Fruit fly (Drosophila melanogaster) whole organism, embryonic: Measurements from ENCODE around the gene Actbeta.

Experiments
- Bdp1 ChIP-seq: fragments of 200-800 bp; sonication (Bioruptor generic); optimal IDR thresholded peaks from 3 replicates; lab custom pipeline; 2016; ENCODE audit warnings: missing biosample characterization, missing genetic modification characterization
- CG10147 ChIP-seq: fragments of 200-800 bp; sonication (Bioruptor generic); optimal IDR thresholded peaks from 2 replicates; lab custom pipeline; 2019; ENCODE audit warnings: missing biosample characterization, mild to moderate bottlenecking, missing genetic modification characterization, moderate library complexity
- CG10321 ChIP-seq: fragments of 200-800 bp; sonication (Bioruptor generic); IDR thresholded peaks from 2 replicates; pipeline ENCODE4 v1.3.6; 2022; ENCODE audit warnings: missing biosample characterization, missing genetic modification characterization
- CG10959 ChIP-seq: fragments of 200-800 bp; sonication (Bioruptor generic); IDR thresholded peaks from 2 replicates; pipeline ENCODE4 v1.3.6; 2022; ENCODE audit warnings: missing biosample characterization, missing genetic modification characterization
- CG1233 ChIP-seq: fragments of 200-800 bp; sonication (Bioruptor generic); optimal IDR thresholded peaks from 4 replicates; lab custom pipeline; 2018; ENCODE audit warnings: missing biosample characterization, mild to moderate bottlenecking, missing genetic modification characterization
- CG13624 ChIP-seq: fragments of 200-800 bp; sonication (Bioruptor generic); optimal IDR thresholded peaks from 2 replicates; lab custom pipeline; 2016; ENCODE audit warnings: missing biosample characterization, missing genetic modification characterization
- CG13775 ChIP-seq: fragments of 200-800 bp; sonication (Bioruptor generic); optimal IDR thresholded peaks from 3 replicates; lab custom pipeline; 2017; ENCODE audit warnings: missing biosample characterization, mild to moderate bottlenecking, missing genetic modification characterization
- CG1792 ChIP-seq: fragments of 200-800 bp; sonication (Bioruptor generic); optimal IDR thresholded peaks from 2 replicates; lab custom pipeline; 2016; ENCODE audit warnings: missing biosample characterization, missing genetic modification characterization
- CG18262 ChIP-seq: fragments of 200-800 bp; optimal IDR thresholded peaks from 3 replicates; lab custom pipeline; 2019; ENCODE audit warnings: missing biosample characterization, mild to moderate bottlenecking, missing genetic modification characterization, moderate library complexity
- CG18476 ChIP-seq: fragments of 200-800 bp; sonication (Bioruptor generic); optimal IDR thresholded peaks from 2 replicates; lab custom pipeline; 2016; ENCODE audit warnings: missing biosample characterization, mild to moderate bottlenecking, missing genetic modification characterization
- CG2875 ChIP-seq: fragments of 200-800 bp; sonication (Bioruptor generic); optimal IDR thresholded peaks from 2 replicates; lab custom pipeline; 2017; ENCODE audit warnings: missing biosample characterization, mild to moderate bottlenecking, missing genetic modification characterization, missing genetic modification reagents
- CG32767 ChIP-seq: fragments of 200-800 bp; sonication (Bioruptor generic); IDR thresholded peaks from 2 replicates; pipeline ENCODE4 v1.3.6; 2022; ENCODE audit warnings: missing biosample characterization, missing genetic modification characterization
- CG3281 ChIP-seq: fragments of 200-800 bp; sonication (Bioruptor generic); optimal IDR thresholded peaks from 3 replicates; lab custom pipeline; 2017; ENCODE audit warnings: missing biosample characterization, mild to moderate bottlenecking, missing genetic modification characterization
- CG4360 ChIP-seq: fragments of 200-800 bp; sonication (Bioruptor generic); IDR thresholded peaks from 2 replicates; pipeline ENCODE4 v1.3.6; 2022; ENCODE audit warnings: missing biosample characterization, missing genetic modification characterization
- CG4820 ChIP-seq: fragments of 200-800 bp; sonication (Bioruptor generic); optimal IDR thresholded peaks from 3 replicates; lab custom pipeline; 2016; ENCODE audit warnings: missing biosample characterization, missing genetic modification characterization
- CG4854 ChIP-seq: fragments of 200-800 bp; sonication (Bioruptor generic); optimal IDR thresholded peaks from 2 replicates; lab custom pipeline; 2016; ENCODE audit warnings: missing biosample characterization, missing genetic modification characterization, inconsistent platforms
- CG5953 ChIP-seq: fragments of 200-800 bp; sonication (Bioruptor generic); IDR thresholded peaks from 2 replicates; pipeline ENCODE4 v1.3.6; 2022; ENCODE audit warnings: missing biosample characterization, missing genetic modification characterization
- CG6791 ChIP-seq: fragments of 200-800 bp; sonication (Bioruptor generic); IDR thresholded peaks from 3 replicates; pipeline ENCODE4 v1.3.6; 2022; ENCODE audit warnings: missing biosample characterization, missing genetic modification characterization; ENCODE audit not compliant: partially characterized antibody
- CG6813 ChIP-seq: fragments of 200-800 bp; sonication (Bioruptor generic); optimal IDR thresholded peaks from 2 replicates; lab custom pipeline; 2017; ENCODE audit warnings: missing biosample characterization, missing genetic modification characterization, mild to moderate bottlenecking, moderate library complexity, missing genetic modification reagents
- CG8281 ChIP-seq: fragments of 200-800 bp; sonication (Bioruptor generic); optimal IDR thresholded peaks from 2 replicates; lab custom pipeline; 2018; ENCODE audit warnings: missing biosample characterization, mild to moderate bottlenecking, missing genetic modification characterization, moderate library complexity
- CG8944 ChIP-seq: fragments of 200-800 bp; sonication (Bioruptor generic); optimal IDR thresholded peaks from 3 replicates; lab custom pipeline; 2016; ENCODE audit warnings: missing biosample characterization, missing genetic modification characterization
- Dfd ChIP-seq, 2 experiments: fragments of >200 bp; optimal IDR thresholded peaks; 2 replicates each; lab custom pipeline; 2017; ENCODE audit warnings: missing biosample characterization in 2 of 2, missing genetic modification characterization in 2 of 2
- ERR ChIP-seq: fragments of 200-800 bp; sonication (Bioruptor generic); optimal IDR thresholded peaks from 2 replicates; lab custom pipeline; 2016; ENCODE audit warnings: missing biosample characterization, missing genetic modification characterization
- Ets97D ChIP-seq: fragments of 200-800 bp; sonication (Bioruptor generic); optimal IDR thresholded peaks from 3 replicates; lab custom pipeline; 2016; ENCODE audit warnings: missing biosample characterization, missing genetic modification characterization
- Gsc ChIP-seq: fragments of 200-800 bp; sonication (Bioruptor generic); IDR thresholded peaks from 2 replicates; pipeline ENCODE4 v1.3.6; 2022; ENCODE audit warnings: missing biosample characterization, missing genetic modification characterization
- Gug ChIP-seq: fragments of 200-800 bp; sonication (Bioruptor generic); IDR thresholded peaks from 4 replicates; pipeline ENCODE4 v1.3.6; 2022; ENCODE audit warnings: missing biosample characterization, missing genetic modification characterization
- HLHmδ ChIP-seq: fragments of 200-800 bp; sonication (Bioruptor generic); optimal IDR thresholded peaks from 2 replicates; lab custom pipeline; 2018; ENCODE audit warnings: missing biosample characterization, mild to moderate bottlenecking, missing genetic modification characterization, moderate library complexity
- Lim3 ChIP-seq: fragments of 200-800 bp; sonication (Bioruptor generic); IDR thresholded peaks from 2 replicates; pipeline ENCODE4 v1.3.6; 2022; ENCODE audit warnings: missing biosample characterization, missing genetic modification characterization
- Stat92E ChIP-seq, 3 experiments: fragments of >200 bp in 2 of 3; fragments of 200-800 bp in 1 of 3; sonication (Bioruptor generic) in 1 of 3; optimal IDR thresholded peaks; 2 replicates each; lab custom pipeline; 2017 to 2019; ENCODE audit warnings: missing biosample characterization in 3 of 3, missing genetic modification characterization in 3 of 3, mild to moderate bottlenecking in 1 of 3, moderate library complexity in 1 of 3
- TFAM ChIP-seq: fragments of 200-800 bp; sonication (Bioruptor generic); optimal IDR thresholded peaks from 2 replicates; lab custom pipeline; 2017; ENCODE audit warnings: missing biosample characterization, missing genetic modification characterization, inconsistent platforms
- YL-1 ChIP-seq: fragments of 200-800 bp; sonication (Bioruptor generic); optimal IDR thresholded peaks from 3 replicates; lab custom pipeline; 2017; ENCODE audit warnings: missing biosample characterization, mild to moderate bottlenecking, missing genetic modification characterization
- ac ChIP-seq: fragments of 200-800 bp; sonication (Bioruptor generic); optimal IDR thresholded peaks from 3 replicates; lab custom pipeline; 2017; ENCODE audit warnings: missing biosample characterization, mild to moderate bottlenecking, missing genetic modification characterization
- bbx ChIP-seq: fragments of 200-800 bp; sonication (Bioruptor generic); IDR thresholded peaks from 2 replicates; pipeline ENCODE4 v1.3.6; 2022; ENCODE audit warnings: missing biosample characterization, missing genetic modification characterization; ENCODE audit not compliant: partially characterized antibody
- br ChIP-seq: fragments of >200 bp; optimal IDR thresholded peaks from 2 replicates; lab custom pipeline; 2017
- bsh ChIP-seq, 2 experiments: fragments of 200-800 bp; sonication (Bioruptor generic); optimal IDR thresholded peaks; 2 replicates each; lab custom pipeline; 2017 to 2018; ENCODE audit warnings: mild to moderate bottlenecking in 2 of 2, missing biosample characterization in 2 of 2, missing genetic modification characterization in 2 of 2, moderate library complexity in 1 of 2
- btn ChIP-seq: fragments of 200-800 bp; sonication (Bioruptor generic); optimal IDR thresholded peaks from 2 replicates; lab custom pipeline; 2016; ENCODE audit warnings: missing biosample characterization, missing genetic modification characterization
- cato ChIP-seq: fragments of 200-800 bp; sonication (Bioruptor generic); optimal IDR thresholded peaks from 2 replicates; lab custom pipeline; 2016; ENCODE audit warnings: missing biosample characterization, missing genetic modification characterization, borderline replicate concordance
- crc ChIP-seq: fragments of 200-800 bp; sonication (Bioruptor generic); optimal IDR thresholded peaks from 2 replicates; lab custom pipeline; 2016; ENCODE audit warnings: missing biosample characterization, missing genetic modification characterization
- dmrt11E ChIP-seq: fragments of 200-800 bp; sonication (Bioruptor generic); optimal IDR thresholded peaks from 3 replicates; lab custom pipeline; 2018; ENCODE audit warnings: missing biosample characterization, mild to moderate bottlenecking, missing genetic modification characterization, moderate library complexity
- dpn ChIP-seq, 2 experiments: fragments of 200-800 bp; sonication (Bioruptor generic); optimal IDR thresholded peaks; 3 replicates each; lab custom pipeline; 2016; ENCODE audit warnings: missing biosample characterization in 2 of 2, missing genetic modification characterization in 2 of 2
- fd3F ChIP-seq: fragments of 200-800 bp; sonication (Bioruptor generic); optimal IDR thresholded peaks from 2 replicates; lab custom pipeline; 2018; ENCODE audit warnings: missing biosample characterization, mild to moderate bottlenecking, missing genetic modification characterization, moderate library complexity
- gsb-n ChIP-seq: fragments of 200-800 bp; sonication (Bioruptor generic); optimal IDR thresholded peaks from 3 replicates; lab custom pipeline; 2018; ENCODE audit warnings: missing biosample characterization, mild to moderate bottlenecking, missing genetic modification characterization
- her ChIP-seq: fragments of 200-800 bp; sonication (Bioruptor generic); optimal IDR thresholded peaks from 2 replicates; lab custom pipeline; 2016; ENCODE audit warnings: missing biosample characterization, missing genetic modification characterization
- hth ChIP-seq: fragments of >200 bp; optimal IDR thresholded peaks from 2 replicates; lab custom pipeline; 2017; ENCODE audit warnings: inconsistent platforms
- jing ChIP-seq: fragments of 200-800 bp; sonication (Bioruptor generic); optimal IDR thresholded peaks from 2 replicates; lab custom pipeline; 2018; ENCODE audit warnings: missing biosample characterization, mild to moderate bottlenecking, missing genetic modification characterization
- lbe ChIP-seq: fragments of 200-800 bp; sonication (Bioruptor generic); optimal IDR thresholded peaks from 2 replicates; lab custom pipeline; 2016; ENCODE audit warnings: missing biosample characterization, mild to moderate bottlenecking, missing genetic modification characterization
- mam ChIP-seq: fragments of 200-800 bp; sonication (Bioruptor generic); optimal IDR thresholded peaks from 3 replicates; lab custom pipeline; 2016; ENCODE audit warnings: missing biosample characterization, missing genetic modification characterization
- sens ChIP-seq: fragments of 200-800 bp; sonication (Bioruptor generic); peaks from one replicate; lab custom pipeline; 2016; ENCODE audit warnings: missing biosample characterization, missing genetic modification characterization
- seq ChIP-seq: fragments of 200-800 bp; sonication (Bioruptor generic); IDR thresholded peaks from 2 replicates; pipeline ENCODE4 v1.3.6; 2022; ENCODE audit warnings: missing biosample characterization, missing genetic modification characterization
- sob ChIP-seq: fragments of 200-800 bp; sonication (Bioruptor generic); IDR thresholded peaks from 2 replicates; pipeline ENCODE4 v1.3.6; 2022; ENCODE audit warnings: missing biosample characterization, missing genetic modification characterization
- vnd ChIP-seq: fragments of 200-800 bp; sonication (Bioruptor generic); IDR thresholded peaks from 3 replicates; pipeline ENCODE4 v1.3.6; 2022; ENCODE audit warnings: missing biosample characterization, missing genetic modification characterization; ENCODE audit not compliant: partially characterized antibody

The Actbeta gene

DNA sequence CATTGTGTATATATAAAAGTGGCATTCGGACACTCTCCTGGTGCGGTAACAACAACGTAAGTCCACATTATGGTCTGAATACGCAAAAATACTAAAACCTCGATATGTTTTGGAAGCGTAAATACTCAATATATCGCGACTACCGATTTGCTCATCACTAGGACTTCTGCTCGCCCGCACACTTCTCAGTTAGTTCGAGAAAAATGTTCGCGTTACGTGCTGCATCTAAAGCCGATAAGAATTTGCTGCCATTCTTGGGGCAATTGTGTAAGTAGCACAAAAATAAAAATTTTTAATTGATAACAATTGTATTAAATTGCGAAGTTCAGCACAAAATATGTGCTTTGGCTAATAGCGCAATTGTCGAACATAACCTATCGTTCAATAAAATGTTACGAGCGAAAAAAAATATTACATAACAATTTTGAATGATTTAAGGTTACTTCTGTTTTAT is 52.9 kb downstream of the Actbeta start, which contains the start of gene CG11076 (continued):
- TF ChIP-seq CG10321 (GFP tag; lab: Robert Waterston, UW) (no peak), CG8944 (no peak), Ets97D (GFP tag; lab: Kevin White, UChicago) (peak; percentile 45), gsb-n (tag; lab: Kevin White, UChicago) (no peak), CG4360 (GFP tag; lab: Robert Waterston, UW) (no peak), Gsc (no peak), crc (GFP tag; lab: Kevin White, UChicago) (no peak), her (no peak), CG18476 (GFP tag; lab: Kevin White, UChicago) (peak; percentile 2), CG4854 (GFP tag; lab: Kevin White, UChicago) (peak; percentile 28), TFAM (GFP tag; lab: Kevin White, UChicago) (no peak), CG10959 (no peak), HLHmδ (GFP tag; lab: Kevin White, UChicago) (no peak), CG1792 (GFP tag; lab: Kevin White, UChicago) (no peak), seq (no peak), dmrt11E (tag; lab: Kevin White, UChicago) (peak; percentile 6), ERR (GFP tag; lab: Kevin White, UChicago) (no peak), CG5953 (no peak), hth (lab: Kevin White, UChicago) (no peak), Dfd (GFP tag; optimal IDR thresholded peaks at IDR 0.05; lab: Kevin White, UChicago) (no peak), sob (peak; percentile 39; the same call in 1 of the 2 replicates), Stat92E (GFP tag; optimal IDR thresholded peaks at IDR 0.05; lab: Kevin White, UChicago) (peak in 1 of 3 experiments; percentile 61), CG13624 (GFP tag; lab: Kevin White, UChicago) (no peak), CG3281 (no peak), Gug (GFP tag; lab: Robert Waterston, UW) (no peak; the same call in 3 of the 4 replicates), sens (GFP tag; lab: Kevin White, UChicago) (peak; percentile 90), br (lab: Kevin White, UChicago) (no peak), CG4820 (GFP tag; lab: Kevin White, UChicago) (no peak), ac (GFP tag; lab: Kevin White, UChicago) (no peak), CG18262 (no peak), CG10147 (GFP tag; lab: Kevin White, UChicago) (peak; percentile 42), btn (GFP tag; lab: Kevin White, UChicago) (no peak), YL-1 (GFP tag; lab: Kevin White, UChicago) (peak; percentile 97), jing (no peak), bbx (GFP tag; lab: Robert Waterston, UW) (peak; percentile 83; the same call in 1 of the 2 replicates), fd3F (GFP tag; lab: Kevin White, UChicago) (no peak), CG6813 (GFP tag; lab: Kevin White, UChicago) (no peak), CG1233 (no peak), mam (peak; percentile 20), CG8281 (tag; lab: Kevin White, UChicago) (no peak), dpn (GFP tag; optimal IDR thresholded peaks at IDR 0.05; lab: Kevin White, UChicago) (no peak), vnd (GFP tag; lab: Robert Waterston, UW) (peak; percentile 56; the same call in 1 of the 3 replicates), CG13775 (GFP tag; lab: Kevin White, UChicago) (no peak), CG2875 (peak; percentile 41), bsh (GFP tag; optimal IDR thresholded peaks at IDR 0.05; lab: Kevin White, UChicago) (peak in 1 of 2 experiments; percentile 11), CG6791 (no peak; the same call in 1 of the 3 replicates), Bdp1 (GFP tag; lab: Kevin White, UChicago) (no peak), Lim3 (GFP tag; lab: Robert Waterston, UW) (no peak), lbe (peak; percentile 52), cato (GFP tag; lab: Kevin White, UChicago) (no peak), CG32767 (GFP tag; lab: Robert Waterston, UW) (no peak)
